Worm (Caenorhabditis elegans) whole organism, L4 larva: ENCODE results near the gene Y55F3BR.10.

Experiments
- F26F4.8 ChIP-seq: fragments of 200-800 bp; sonication (Bioruptor generic); conservative IDR thresholded peaks from 2 replicates; pipeline ENCODE4 v1.3.6; 2022; ENCODE audit warnings: missing genetic modification characterization, missing compliant biosample characterization
- F37D6.2 ChIP-seq: sonication (generic microtip); optimal IDR thresholded peaks from 2 replicates; lab custom pipeline; 2016; ENCODE audit warnings: mild to moderate bottlenecking, missing genetic modification characterization, missing compliant biosample characterization
- Y105C5A.15 ChIP-seq: fragments of 200-800 bp; sonication (Bioruptor generic); IDR thresholded peaks from 2 replicates; pipeline ENCODE4 v1.3.6; 2022; ENCODE audit warnings: missing genetic modification characterization, missing compliant biosample characterization
- aha-1 ChIP-seq: fragments of 150-350 bp; peaks from one replicate; lab custom pipeline; 2014; ENCODE audit warnings: missing biosample characterization, missing genetic modification characterization
- arid-1 ChIP-seq: fragments of 200-800 bp; sonication (Bioruptor generic); conservative IDR thresholded peaks from 2 replicates; pipeline ENCODE4 v1.3.6; 2022; ENCODE audit warnings: missing genetic modification reagents, missing genetic modification characterization, missing compliant biosample characterization
- ceh-28 ChIP-seq: fragments of 150-350 bp; optimal IDR thresholded peaks from 2 replicates; lab custom pipeline; 2014; ENCODE audit warnings: missing biosample characterization, missing genetic modification reagents, missing genetic modification characterization
- ceh-82 ChIP-seq: sonication (generic microtip); optimal IDR thresholded peaks from 2 replicates; lab custom pipeline; 2017; ENCODE audit warnings: missing biosample characterization, missing genetic modification characterization
- ces-1 ChIP-seq: fragments of 150-350 bp; sonication (generic microtip); optimal IDR thresholded peaks from 4 replicates; lab custom pipeline; 2014; ENCODE audit warnings: missing biosample characterization, missing genetic modification reagents, missing genetic modification characterization
- cey-2 ChIP-seq: sonication (generic microtip); optimal IDR thresholded peaks from 3 replicates; lab custom pipeline; 2017; ENCODE audit warnings: missing genetic modification characterization, mild to moderate bottlenecking, missing compliant biosample characterization, antibody characterized with exemption, borderline replicate concordance; ENCODE audit not compliant: insufficient read depth
- daf-12 ChIP-seq: fragments of 150-350 bp; optimal IDR thresholded peaks from 2 replicates; lab custom pipeline; 2014; ENCODE audit warnings: missing biosample characterization, missing genetic modification reagents, missing genetic modification characterization
- daf-16 ChIP-seq, 3 experiments: sonication (generic microtip); optimal IDR thresholded peaks; 2 replicates each; lab custom pipeline; 2016 to 2017; ENCODE audit warnings: missing genetic modification characterization in 3 of 3, missing genetic modification reagents in 3 of 3, mild to moderate bottlenecking in 2 of 3, missing compliant biosample characterization in 2 of 3, missing biosample characterization in 1 of 3, moderate library complexity in 1 of 3
- daf-8 ChIP-seq: fragments of 200-800 bp; sonication (Bioruptor generic); IDR thresholded peaks from 2 replicates; pipeline ENCODE4 v1.3.6; 2022; ENCODE audit warnings: missing genetic modification characterization, missing compliant biosample characterization
- dpl-1 ChIP-seq: fragments of 150-350 bp; optimal IDR thresholded peaks from 2 replicates; lab custom pipeline; 2014; ENCODE audit warnings: missing biosample characterization, missing genetic modification reagents, missing genetic modification characterization
- dve-1 ChIP-seq: sonication (generic microtip); optimal IDR thresholded peaks from 2 replicates; lab custom pipeline; 2017; ENCODE audit warnings: antibody characterized with exemption, mild to moderate bottlenecking, missing genetic modification characterization, missing compliant biosample characterization; ENCODE audit not compliant: insufficient read depth
- fkh-10 ChIP-seq: fragments of 150-350 bp; optimal IDR thresholded peaks from 2 replicates; lab custom pipeline; 2014; ENCODE audit warnings: missing biosample characterization, missing genetic modification reagents, missing genetic modification characterization
- gei-8 ChIP-seq: fragments of 200-800 bp; sonication (Bioruptor generic); optimal IDR thresholded peaks from 2 replicates; lab custom pipeline; 2018; ENCODE audit warnings: mild to moderate bottlenecking, missing genetic modification characterization, missing compliant biosample characterization
- hif-1 ChIP-seq, 2 experiments: sonication (generic microtip); optimal IDR thresholded peaks; 2 replicates each; lab custom pipeline; 2016 to 2017; ENCODE audit warnings: missing compliant biosample characterization in 2 of 2, missing genetic modification characterization in 2 of 2, missing genetic modification reagents in 2 of 2, missing genotype in 2 of 2, mild to moderate bottlenecking in 1 of 2
- hmg-1.1 ChIP-seq: fragments of 200-800 bp; sonication (Bioruptor generic); IDR thresholded peaks from 2 replicates; pipeline ENCODE4 v1.3.6; 2022; ENCODE audit warnings: missing genetic modification reagents, missing genetic modification characterization, missing compliant biosample characterization
- lin-1 ChIP-seq: fragments of 200-800 bp; sonication (Bioruptor generic); IDR thresholded peaks from 2 replicates; pipeline ENCODE4 v1.3.6; 2022; ENCODE audit warnings: missing genetic modification reagents, missing genetic modification characterization, missing compliant biosample characterization
- lin-29 ChIP-seq: fragments of 200-800 bp; sonication (Bioruptor generic); IDR thresholded peaks from 2 replicates; pipeline ENCODE4 v1.3.6; 2022; ENCODE audit warnings: missing genetic modification reagents, missing genetic modification characterization, missing compliant biosample characterization
- lsy-2 ChIP-seq, 2 experiments: fragments of 150-350 bp in 1 of 2; sonication (generic microtip) in 1 of 2; optimal IDR thresholded peaks; 2 replicates each; lab custom pipeline; 2014 to 2017; ENCODE audit warnings: missing biosample characterization in 2 of 2, missing genetic modification characterization in 2 of 2
- madf-5 ChIP-seq, 2 experiments: fragments of 200-800 bp; sonication (Bioruptor generic); IDR thresholded peaks; 2 replicates each; pipeline ENCODE4 v1.3.6; 2022; ENCODE audit warnings: missing compliant biosample characterization in 2 of 2, missing genetic modification characterization in 2 of 2
- mdl-1 ChIP-seq, 2 experiments: fragments of 150-350 bp in 1 of 2; sonication (generic microtip) in 1 of 2; optimal IDR thresholded peaks; 2 replicates each; lab custom pipeline; 2014 to 2017; ENCODE audit warnings: missing biosample characterization in 2 of 2, missing genetic modification characterization in 2 of 2
- mep-1 ChIP-seq: fragments of 150-350 bp; sonication (generic microtip); optimal IDR thresholded peaks from 3 replicates; lab custom pipeline; 2014; ENCODE audit warnings: missing biosample characterization, missing genetic modification characterization
- mes-2 ChIP-seq: sonication (generic microtip); optimal IDR thresholded peaks from 2 replicates; lab custom pipeline; 2016; ENCODE audit warnings: missing genotype, mild to moderate bottlenecking, missing genetic modification characterization, missing compliant biosample characterization; ENCODE audit not compliant: poor library complexity, severe bottlenecking
- nhr-25 ChIP-seq: sonication (generic microtip); optimal IDR thresholded peaks from 2 replicates; lab custom pipeline; 2017; ENCODE audit warnings: missing genetic modification characterization, mild to moderate bottlenecking, missing compliant biosample characterization, antibody characterized with exemption, moderate library complexity, borderline replicate concordance; ENCODE audit not compliant: insufficient read depth
- nhr-41 ChIP-seq: fragments of 200-800 bp; sonication (Bioruptor generic); IDR thresholded peaks from 2 replicates; pipeline ENCODE4 v1.3.6; 2022; ENCODE audit warnings: missing genetic modification reagents, missing genetic modification characterization, missing compliant biosample characterization
- nhr-48 ChIP-seq: sonication (generic microtip); optimal IDR thresholded peaks from 2 replicates; lab custom pipeline; 2016; ENCODE audit warnings: mild to moderate bottlenecking, missing genetic modification characterization, missing compliant biosample characterization
- nhr-76 ChIP-seq: fragments of 150-350 bp; optimal IDR thresholded peaks from 2 replicates; lab custom pipeline; 2014; ENCODE audit warnings: missing biosample characterization, missing genetic modification characterization
- php-3 ChIP-seq: fragments of 200-800 bp; sonication (Bioruptor generic); IDR thresholded peaks from 2 replicates; pipeline ENCODE4 v1.3.6; 2022; ENCODE audit warnings: missing genetic modification reagents, missing genetic modification characterization, missing compliant biosample characterization
- pqm-1 ChIP-seq: sonication (generic microtip); optimal IDR thresholded peaks from 2 replicates; lab custom pipeline; 2017; ENCODE audit warnings: missing biosample characterization, missing genetic modification characterization
- rbr-2 ChIP-seq: sonication (generic microtip); optimal IDR thresholded peaks from 2 replicates; lab custom pipeline; 2016; ENCODE audit warnings: missing genotype, missing genetic modification characterization, missing compliant biosample characterization
- skn-1 ChIP-seq: fragments of 150-350 bp; optimal IDR thresholded peaks from 2 replicates; lab custom pipeline; 2014; ENCODE audit warnings: missing biosample characterization, missing genetic modification characterization
- snpc-4 ChIP-seq: fragments of 150-350 bp; optimal IDR thresholded peaks from 2 replicates; lab custom pipeline; 2014; ENCODE audit warnings: missing biosample characterization, missing genetic modification characterization
- spr-1 ChIP-seq: sonication (generic microtip); optimal IDR thresholded peaks from 2 replicates; lab custom pipeline; 2016; ENCODE audit warnings: mild to moderate bottlenecking, missing genetic modification characterization, missing compliant biosample characterization
- spr-3 ChIP-seq: fragments of 200-800 bp; sonication (Bioruptor generic); optimal IDR thresholded peaks from 2 replicates; lab custom pipeline; 2018; ENCODE audit warnings: mild to moderate bottlenecking, missing genetic modification characterization, missing compliant biosample characterization
- unc-62 ChIP-seq, 3 experiments: fragments of 150-350 bp in 1 of 3; sonication (generic microtip); optimal IDR thresholded peaks in 2 of 3; peaks in 1 of 3; 1 replicate in 1 of 3; 2 replicates in 2 of 3; lab custom pipeline; 2014 to 2017; ENCODE audit warnings: missing biosample characterization in 3 of 3, missing genetic modification characterization in 3 of 3, missing genetic modification reagents in 3 of 3, missing genotype in 1 of 3
- zfp-3 ChIP-seq: fragments of 200-800 bp; sonication (Bioruptor generic); conservative IDR thresholded peaks from 2 replicates; pipeline ENCODE4 v1.3.6; 2022; ENCODE audit warnings: missing genetic modification reagents, missing genetic modification characterization, missing compliant biosample characterization
- zip-11 ChIP-seq: fragments of 200-800 bp; sonication (Bioruptor generic); IDR thresholded peaks from 2 replicates; pipeline ENCODE4 v1.3.6; 2022; ENCODE audit warnings: missing genetic modification characterization, missing compliant biosample characterization
- zip-2 ChIP-seq: fragments of 150-350 bp; optimal IDR thresholded peaks from 2 replicates; lab custom pipeline; 2014; ENCODE audit warnings: missing biosample characterization, missing genetic modification characterization

Gene Y55F3BR.10

ce11 chrIV:842630-843029, 10.4 kb downstream of the Y55F3BR.10 start (continued):
- TF ChIP-seq nhr-76 (tag; lab: Kevin White, UChicago), result no peak
- TF ChIP-seq F37D6.2, result no peak
- TF ChIP-seq snpc-4 (tag; lab: Kevin White, UChicago), result no peak
- no peak for TF ChIP-seq F26F4.8 (GFP tag; lab: Robert Waterston, UW)
- no peak for TF ChIP-seq zip-11
- TF ChIP-seq lin-29 (GFP tag; lab: Robert Waterston, UW), result no peak
- TF ChIP-seq madf-5 (GFP tag; IDR thresholded peaks at IDR 0.05; lab: Robert Waterston, UW), result no peak

DNA sequence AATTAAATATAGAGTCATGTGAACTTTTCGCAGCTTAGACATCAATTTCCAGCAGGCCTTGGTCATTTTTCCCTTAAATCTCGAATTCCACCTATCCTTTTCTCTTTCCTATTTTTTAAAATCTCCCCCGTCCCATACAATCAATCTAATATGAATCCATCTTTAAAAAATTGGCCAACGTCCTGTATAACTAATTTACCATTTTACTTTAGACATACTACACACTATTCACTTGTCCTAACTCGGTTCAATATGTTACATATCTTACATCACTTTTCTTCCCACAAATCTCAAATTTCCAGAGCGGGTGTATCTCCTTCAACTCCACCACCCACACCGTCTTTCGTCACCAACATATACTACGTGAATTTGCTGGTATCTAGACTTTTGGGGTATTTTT, 13.0 kb downstream of the Y55F3BR.10 start, which contains the start of gene lgc-33:
TSS of gene lgc-33 (plus strand) at position 301 of the 400 bp plus-strand sequence.
- TF ChIP-seq madf-5 (GFP tag; IDR thresholded peaks at IDR 0.05; lab: Robert Waterston, UW) (no peak), spr-3 (no peak), Y105C5A.15 (no peak)

ce11 chrIV:848207-848606, 16.0 kb downstream of the Y55F3BR.10 start:
- peak; percentile 64 for TF ChIP-seq ceh-28
- TF ChIP-seq php-3 (GFP tag; lab: Robert Waterston, UW), result no peak
- peak; percentile 12 for TF ChIP-seq aha-1 (tag; lab: Kevin White, UChicago)
- TF ChIP-seq gei-8 (GFP tag; lab: Kevin White, UChicago), result no peak
- peak in 1 of 2 experiments; percentile 33 for TF ChIP-seq unc-62 (GFP tag; optimal IDR thresholded peaks at IDR 0.05 in 1 of 2; lab: Kevin White, UChicago)
- TF ChIP-seq unc-62 (tag; optimal IDR thresholded peaks at IDR 0.05; lab: Kevin White, UChicago), result no peak

- peak; percentile 98 for TF ChIP-seq ceh-28
Measured at ce11 chrIV:848956-849355, 16.7 kb downstream of the Y55F3BR.10 start.

ce11 chrIV:854357-855269, 22.4 kb downstream of the Y55F3BR.10 start, which contains the start of the genes lem-4 and Y55F3BR.11:
TSS of gene lem-4 (minus strand) at chrIV:854780.
TSS of gene Y55F3BR.11 (plus strand) at chrIV:855219.
- TF ChIP-seq arid-1 (no peak), dpl-1 (peak; percentile 91), mep-1 (tag; lab: Kevin White, UChicago) (peak; percentile 35), lin-1 (GFP tag; lab: Robert Waterston, UW) (no peak), zfp-3 (GFP tag; lab: Robert Waterston, UW) (no peak), lin-29 (GFP tag; lab: Robert Waterston, UW) (no peak), F37D6.2 (no peak), hmg-1.1 (GFP tag; lab: Robert Waterston, UW) (peak; percentile 58; the same call in 1 of the 2 replicates), fkh-10 (GFP tag; lab: Kevin White, UChicago) (no peak), daf-12 (tag; lab: Kevin White, UChicago) (no peak), pqm-1 (tag; lab: Kevin White, UChicago) (peak; percentile 30), nhr-76 (tag; lab: Kevin White, UChicago) (no peak), dve-1 (peak; percentile 24), zip-2 (tag; lab: Kevin White, UChicago) (no peak), lsy-2 (tag; optimal IDR thresholded peaks at IDR 0.05; lab: Kevin White, UChicago) (peak in 1 of 2 experiments; percentile 71), cey-2 (tag; lab: Kevin White, UChicago) (no peak), nhr-48 (tag; lab: Kevin White, UChicago) (no peak), mes-2 (tag; lab: Kevin White, UChicago) (peak; percentile 78), daf-16 (GFP tag; optimal IDR thresholded peaks at IDR 0.05; lab: Kevin White, UChicago) (no peak), daf-16 (tag; optimal IDR thresholded peaks at IDR 0.05; lab: Kevin White, UChicago) (peak; percentile 44), skn-1 (no peak), daf-8 (GFP tag; lab: Robert Waterston, UW) (no peak), ceh-82 (tag; lab: Kevin White, UChicago) (no peak), rbr-2 (tag; lab: Kevin White, UChicago) (peak; percentile 8), nhr-25 (tag; lab: Kevin White, UChicago) (no peak), ces-1 (no peak), spr-1 (tag; lab: Kevin White, UChicago) (no peak), nhr-41 (GFP tag; lab: Robert Waterston, UW) (no peak), hif-1 (tag; optimal IDR thresholded peaks at IDR 0.05; lab: Kevin White, UChicago) (peak in 1 of 2 experiments; percentile 37), mdl-1 (tag; optimal IDR thresholded peaks at IDR 0.05; lab: Kevin White, UChicago) (no peak)
